Fruit fly (Drosophila melanogaster): ENCODE results near the gene wts.

wts gene

dm6 chr3R:30812401-30813207, 6.2 kb upstream of the wts start (continued):
- peak; percentile 8 for TF ChIP-seq CG7556 (GFP tag; optimal IDR thresholded peaks at IDR 0.05)
- TF ChIP-seq dpn (GFP tag; optimal IDR thresholded peaks at IDR 0.05) = peak; percentile 1 to 6
- TF ChIP-seq fd96Cb (tag; optimal IDR thresholded peaks at IDR 0.05) = peak; percentile 37
- peak; percentile 29 for TF ChIP-seq tap (tag; optimal IDR thresholded peaks at IDR 0.05)
- TF ChIP-seq NC2β (GFP tag; optimal IDR thresholded peaks at IDR 0.05) = no peak
- no peak for TF ChIP-seq lbe (GFP tag; optimal IDR thresholded peaks at IDR 0.05)
- TF ChIP-seq Ssrp (tag; optimal IDR thresholded peaks at IDR 0.05) = peak; percentile 45
- TF ChIP-seq CG14014 (GFP tag; IDR thresholded peaks at IDR 0.05) = 0 out of 2 replicates have a peak, but pooled peaks have one; percentile 37
- TF ChIP-seq CG7357 (GFP tag; IDR thresholded peaks at IDR 0.05) = 0 out of 3 replicates have a peak, but pooled peaks have one; percentile 28
- 0 out of 2 replicates have a peak, but pooled peaks have one; percentile 14 for TF ChIP-seq sens-2 (GFP tag; IDR thresholded peaks at IDR 0.05)
- peak; percentile 18; the same call in 1 of the 2 replicates for TF ChIP-seq CG6689 (GFP tag; IDR thresholded peaks at IDR 0.05)
- peak; percentile 49 for TF ChIP-seq lilli (GFP tag; optimal IDR thresholded peaks at IDR 0.05)
- TF ChIP-seq CoRest (tag; optimal IDR thresholded peaks at IDR 0.05) = peak; percentile 45
- no peak for TF ChIP-seq CG4617 (GFP tag; optimal IDR thresholded peaks at IDR 0.05; ENCODE audit: borderline replicate concordance)
- TF ChIP-seq CG11093 (GFP tag; IDR thresholded peaks at IDR 0.05) = no peak
- TF ChIP-seq ind (GFP tag; optimal IDR thresholded peaks at IDR 0.05) = peak; percentile 47
- TF ChIP-seq zf30C (GFP tag; optimal IDR thresholded peaks at IDR 0.05) = no peak
- peak; percentile 15 for TF ChIP-seq CG8944 (GFP tag; optimal IDR thresholded peaks at IDR 0.05)
- peak; percentile 45 for TF ChIP-seq exex (tag; optimal IDR thresholded peaks at IDR 0.05)
- peak; percentile 20 for TF ChIP-seq bcd (GFP tag; optimal IDR thresholded peaks at IDR 0.05)
- no peak for TF ChIP-seq cg (GFP tag; optimal IDR thresholded peaks at IDR 0.05)
- TF ChIP-seq CG12155 (GFP tag; optimal IDR thresholded peaks at IDR 0.05) = peak; percentile 44
- TF ChIP-seq ewg (GFP tag; optimal IDR thresholded peaks at IDR 0.05) = peak; percentile 21
- TF ChIP-seq CG10979 (tag; optimal IDR thresholded peaks at IDR 0.05) = peak; percentile 62
- peak; percentile 61 for TF ChIP-seq CG8388 (GFP tag; optimal IDR thresholded peaks at IDR 0.05)
- TF ChIP-seq chm (GFP tag; IDR thresholded peaks at IDR 0.05) = peak; percentile 56; the same call in 1 of the 2 replicates
- TF ChIP-seq CG31441 (GFP tag; IDR thresholded peaks at IDR 0.05) = peak; percentile 43; the same call in 1 of the 2 replicates
- peak; percentile 4 for TF ChIP-seq nau (GFP tag; optimal IDR thresholded peaks at IDR 0.05)
- peak in 1 of 2 experiments; percentile 78 for TF ChIP-seq Hr51 (GFP tag; optimal IDR thresholded peaks at IDR 0.05)
- TF ChIP-seq Ets65A (GFP tag) = peak; percentile 55
- peak; percentile 36 for TF ChIP-seq esg (GFP tag; conservative IDR thresholded peaks at IDR 0.05)
- peak; percentile 32; the same call in 1 of the 2 replicates for TF ChIP-seq lmd (GFP tag; IDR thresholded peaks at IDR 0.05)
- no peak for TF ChIP-seq ac (GFP tag; optimal IDR thresholded peaks at IDR 0.05)
- TF ChIP-seq gem (tag; optimal IDR thresholded peaks at IDR 0.05) = peak; percentile 75
- TF ChIP-seq H2.0 (GFP tag; IDR thresholded peaks at IDR 0.05) = peak; percentile 35; the same call in 1 of the 2 replicates
- TF ChIP-seq Eip74EF (GFP tag; optimal IDR thresholded peaks at IDR 0.05) = peak in 1 of 2 experiments; percentile 24
- peak; percentile 21 for TF ChIP-seq CG4424 (GFP tag; optimal IDR thresholded peaks at IDR 0.05)
- peak; percentile 13 for TF ChIP-seq CG1603 (tag; optimal IDR thresholded peaks at IDR 0.05)
- peak in 1 of 3 experiments; percentile 38 for TF ChIP-seq Stat92E (GFP tag; optimal IDR thresholded peaks at IDR 0.05)
- peak; percentile 43; the same call in 1 of the 2 replicates for TF ChIP-seq CG10366 (GFP tag; IDR thresholded peaks at IDR 0.05)
- peak; percentile 22 for TF ChIP-seq Fer1 (GFP tag; optimal IDR thresholded peaks at IDR 0.05)
- TF ChIP-seq Xbp1 (GFP tag; optimal IDR thresholded peaks at IDR 0.05) = peak; percentile 62
- no peak for TF ChIP-seq klu (GFP tag; IDR thresholded peaks at IDR 0.05)
- no peak for TF ChIP-seq Nf-YA (GFP tag; IDR thresholded peaks at IDR 0.05)
- TF ChIP-seq CG18599 (GFP tag; optimal IDR thresholded peaks at IDR 0.05) = peak; percentile 25
- TF ChIP-seq nmo (GFP tag; optimal IDR thresholded peaks at IDR 0.05) = peak; percentile 44
- peak; percentile 22 for TF ChIP-seq D19A (tag; optimal IDR thresholded peaks at IDR 0.05)

Data from whole organism, embryonic.